Fruit fly (Drosophila melanogaster) whole organism: ENCODE measurements around the gene CG32668.

Experiments used
- Dll ChIP-seq: fragments of >200 bp; optimal IDR thresholded peaks from 2 replicates; lab custom pipeline; 2017
- psq ChIP-seq: fragments of >200 bp; optimal IDR thresholded peaks from 2 replicates; lab custom pipeline; 2017

- TF ChIP-seq psq (lab: Kevin White, UChicago) (no peak), Dll (no peak)
Measured at dm6 chrX:11108148-11108844, 51.3 kb downstream of the CG32668 start, which contains the start of gene Hsp60A.
